Worm (Caenorhabditis elegans) whole organism, L3 larva: Measurements from ENCODE around the gene K11E4.6.

ENCODE experiments used
- R02D3.7 ChIP-seq: fragments of 150-350 bp; optimal IDR thresholded peaks from 2 replicates; lab custom pipeline; 2014; ENCODE audit warnings: missing biosample characterization, missing genetic modification characterization
- ZK546.5 ChIP-seq: sonication (generic microtip); optimal IDR thresholded peaks from 2 replicates; lab custom pipeline; 2017; ENCODE audit warnings: missing biosample characterization, missing genetic modification characterization
- aly-2 ChIP-seq: fragments of 150-350 bp; optimal IDR thresholded peaks from 2 replicates; lab custom pipeline; 2014; ENCODE audit warnings: missing biosample characterization, missing genetic modification characterization
- ama-1 ChIP-seq: fragments of 150-350 bp; optimal IDR thresholded peaks from 2 replicates; lab custom pipeline; 2018
- ceh-16 ChIP-seq: sonication (generic microtip); optimal IDR thresholded peaks from 2 replicates; lab custom pipeline; 2017; ENCODE audit warnings: missing biosample characterization, missing genetic modification characterization
- ceh-82 ChIP-seq: fragments of 150-350 bp; optimal IDR thresholded peaks from 2 replicates; lab custom pipeline; 2014; ENCODE audit warnings: missing biosample characterization, missing genetic modification characterization
- ceh-9 ChIP-seq: sonication (generic microtip); optimal IDR thresholded peaks from 2 replicates; lab custom pipeline; 2018; ENCODE audit warnings: missing biosample characterization, missing genetic modification characterization
- daf-12 ChIP-seq: fragments of 150-350 bp; optimal IDR thresholded peaks from 2 replicates; lab custom pipeline; 2014; ENCODE audit warnings: missing biosample characterization, missing genetic modification reagents, missing genetic modification characterization
- egl-27 ChIP-seq: sonication (generic microtip); optimal IDR thresholded peaks from 4 replicates; lab custom pipeline; 2017; ENCODE audit warnings: missing biosample characterization, missing genetic modification reagents, missing genetic modification characterization
- egl-5 ChIP-seq: fragments of 150-350 bp; optimal IDR thresholded peaks from 2 replicates; lab custom pipeline; 2017; ENCODE audit warnings: missing biosample characterization, missing genetic modification reagents, missing genetic modification characterization, inconsistent platforms
- elt-1 ChIP-seq: fragments of 150-350 bp; optimal IDR thresholded peaks from 2 replicates; lab custom pipeline; 2014; ENCODE audit warnings: missing biosample characterization, missing genetic modification characterization
- elt-2 ChIP-seq: sonication (generic microtip); optimal IDR thresholded peaks from 2 replicates; lab custom pipeline; 2016; ENCODE audit warnings: missing genetic modification reagents, mild to moderate bottlenecking, missing genetic modification characterization, missing compliant biosample characterization
- elt-3 ChIP-seq, 3 experiments: fragments of 150-350 bp in 1 of 3; sonication (generic microtip) in 2 of 3; optimal IDR thresholded peaks; 2 replicates in 2 of 3; 4 replicates in 1 of 3; lab custom pipeline; 2014 to 2017; ENCODE audit warnings: missing biosample characterization in 3 of 3, missing genetic modification characterization in 3 of 3
- fkh-10 ChIP-seq: sonication (generic microtip); optimal IDR thresholded peaks from 2 replicates; lab custom pipeline; 2017; ENCODE audit warnings: missing biosample characterization, missing genetic modification reagents, missing genetic modification characterization
- fkh-2 ChIP-seq: fragments of 150-350 bp; optimal IDR thresholded peaks from 2 replicates; lab custom pipeline; 2014; ENCODE audit warnings: missing biosample characterization, missing genetic modification reagents, missing genetic modification characterization
- fos-1 ChIP-seq: fragments of 150-350 bp; optimal IDR thresholded peaks from 2 replicates; lab custom pipeline; 2014; ENCODE audit warnings: missing biosample characterization, missing genetic modification characterization
- jun-1 ChIP-seq: fragments of 150-350 bp; optimal IDR thresholded peaks from 2 replicates; lab custom pipeline; 2014; ENCODE audit warnings: missing biosample characterization, missing genetic modification reagents, missing genetic modification characterization
- lin-15B ChIP-seq: fragments of 150-350 bp; optimal IDR thresholded peaks from 2 replicates; lab custom pipeline; 2014; ENCODE audit warnings: missing biosample characterization, missing genetic modification characterization
- lin-39 ChIP-seq: fragments of 150-350 bp; optimal IDR thresholded peaks from 2 replicates; lab custom pipeline; 2018; ENCODE audit warnings: missing biosample characterization, missing genetic modification reagents, missing genetic modification characterization
- lsy-12 ChIP-seq: sonication (generic microtip); optimal IDR thresholded peaks from 2 replicates; lab custom pipeline; 2016; ENCODE audit warnings: mild to moderate bottlenecking, missing genetic modification characterization, missing compliant biosample characterization
- mdl-1 ChIP-seq: fragments of 150-350 bp; optimal IDR thresholded peaks from 2 replicates; lab custom pipeline; 2014; ENCODE audit warnings: missing biosample characterization, missing genetic modification characterization
- nfya-1 ChIP-seq: sonication (generic microtip); optimal IDR thresholded peaks from 2 replicates; lab custom pipeline; 2017; ENCODE audit warnings: missing genetic modification characterization, mild to moderate bottlenecking, missing compliant biosample characterization, antibody characterized with exemption, moderate library complexity; ENCODE audit not compliant: insufficient read depth
- nhr-11 ChIP-seq: fragments of 150-350 bp; optimal IDR thresholded peaks from 2 replicates; lab custom pipeline; 2014; ENCODE audit warnings: missing biosample characterization, missing genetic modification characterization
- nhr-12 ChIP-seq: fragments of 150-350 bp; optimal IDR thresholded peaks from 2 replicates; lab custom pipeline; 2014; ENCODE audit warnings: missing biosample characterization, missing genetic modification characterization
- nhr-23 ChIP-seq: fragments of 150-350 bp; optimal IDR thresholded peaks from 2 replicates; lab custom pipeline; 2014; ENCODE audit warnings: missing biosample characterization, missing genetic modification reagents, missing genetic modification characterization
- nhr-25 ChIP-seq: sonication (generic microtip); optimal IDR thresholded peaks from 2 replicates; lab custom pipeline; 2017; ENCODE audit warnings: missing biosample characterization, missing genetic modification characterization
- nhr-43 ChIP-seq: sonication (generic microtip); optimal IDR thresholded peaks from 2 replicates; lab custom pipeline; 2016; ENCODE audit warnings: mild to moderate bottlenecking, missing genetic modification characterization, missing compliant biosample characterization; ENCODE audit not compliant: poor library complexity, severe bottlenecking
- nhr-67 ChIP-seq: fragments of 150-350 bp; optimal IDR thresholded peaks from 2 replicates; lab custom pipeline; 2014; ENCODE audit warnings: missing biosample characterization, missing genetic modification characterization
- nhr-76 ChIP-seq: fragments of 150-350 bp; sonication (generic microtip); optimal IDR thresholded peaks from 5 replicates; lab custom pipeline; 2014; ENCODE audit warnings: missing biosample characterization, missing genetic modification characterization
- nhr-77 ChIP-seq: fragments of 150-350 bp; optimal IDR thresholded peaks from 2 replicates; lab custom pipeline; 2014; ENCODE audit warnings: missing biosample characterization, missing genetic modification characterization
- pha-4 ChIP-seq: fragments of 150-350 bp; optimal IDR thresholded peaks from 2 replicates; lab custom pipeline; 2014; ENCODE audit warnings: missing biosample characterization, missing genetic modification reagents, missing genetic modification characterization
- pqm-1 ChIP-seq: fragments of 150-350 bp; optimal IDR thresholded peaks from 2 replicates; lab custom pipeline; 2017; ENCODE audit warnings: missing biosample characterization, missing genetic modification characterization, inconsistent platforms
- sea-2 ChIP-seq: fragments of 150-350 bp; sonication (generic microtip); optimal IDR thresholded peaks from 4 replicates; lab custom pipeline; 2014; ENCODE audit warnings: missing biosample characterization, missing genetic modification reagents, missing genetic modification characterization
- skn-1 ChIP-seq: fragments of 150-350 bp; optimal IDR thresholded peaks from 2 replicates; lab custom pipeline; 2014; ENCODE audit warnings: missing biosample characterization, missing genetic modification characterization
- snpc-4 ChIP-seq: fragments of 150-350 bp; optimal IDR thresholded peaks from 2 replicates; lab custom pipeline; 2014; ENCODE audit warnings: missing biosample characterization, missing genetic modification characterization
- tbx-2 ChIP-seq: sonication (generic microtip); optimal IDR thresholded peaks from 2 replicates; lab custom pipeline; 2016; ENCODE audit warnings: mild to moderate bottlenecking, missing genetic modification characterization, missing compliant biosample characterization
- unc-39 ChIP-seq: sonication (generic microtip); optimal IDR thresholded peaks from 4 replicates; lab custom pipeline; 2017; ENCODE audit warnings: missing biosample characterization, missing genetic modification characterization
- unc-62 ChIP-seq: fragments of 150-350 bp; sonication (generic microtip); optimal IDR thresholded peaks from 4 replicates; lab custom pipeline; 2014; ENCODE audit warnings: missing biosample characterization, missing genetic modification reagents, missing genetic modification characterization
- ztf-11 ChIP-seq: fragments of 150-350 bp; optimal IDR thresholded peaks from 2 replicates; lab custom pipeline; 2014; ENCODE audit warnings: missing biosample characterization, missing genetic modification characterization
- ztf-4 ChIP-seq: fragments of 150-350 bp; optimal IDR thresholded peaks from 2 replicates; lab custom pipeline; 2014; ENCODE audit warnings: missing biosample characterization, missing genetic modification characterization

The K11E4.6 gene

DNA sequence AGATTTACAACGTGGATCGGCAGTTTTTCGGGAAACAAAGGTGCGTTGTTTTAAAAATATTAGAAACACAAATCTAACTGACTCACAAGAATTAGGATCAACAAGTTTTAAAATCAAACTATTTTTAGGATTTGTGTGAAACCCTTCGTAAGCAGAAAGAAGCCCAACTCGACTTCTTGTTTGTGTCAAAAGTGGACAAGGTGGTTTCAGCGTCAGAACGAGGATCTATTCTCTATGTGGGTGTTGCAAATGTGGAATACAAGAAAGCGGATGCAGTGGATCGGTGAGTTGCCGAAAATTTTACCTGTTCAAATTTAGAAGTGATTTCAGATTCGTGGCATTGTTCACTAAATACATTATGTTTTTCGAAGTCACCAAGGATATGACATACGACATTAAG lies 4.5 kb downstream of the K11E4.6 start:
- no peak for TF ChIP-seq mdl-1 (tag; lab: Kevin White, UChicago)
- TF ChIP-seq nhr-67 (tag; lab: Kevin White, UChicago), result no peak
- no peak for TF ChIP-seq elt-2 (tag; lab: Kevin White, UChicago)
- no peak for TF ChIP-seq tbx-2 (tag; lab: Kevin White, UChicago)
- TF ChIP-seq ztf-11 (tag; lab: Kevin White, UChicago), result no peak
- TF ChIP-seq daf-12 (tag; lab: Kevin White, UChicago), result no peak
- TF ChIP-seq nhr-77, result no peak
- TF ChIP-seq elt-3 (tag; optimal IDR thresholded peaks at IDR 0.05; lab: Kevin White, UChicago), result no peak
- TF ChIP-seq nhr-76, result no peak
- no peak for TF ChIP-seq pqm-1 (tag; lab: Kevin White, UChicago)
- TF ChIP-seq ztf-4 (tag; lab: Kevin White, UChicago), result no peak
- TF ChIP-seq nhr-23 (tag; lab: Kevin White, UChicago), result no peak

DNA sequence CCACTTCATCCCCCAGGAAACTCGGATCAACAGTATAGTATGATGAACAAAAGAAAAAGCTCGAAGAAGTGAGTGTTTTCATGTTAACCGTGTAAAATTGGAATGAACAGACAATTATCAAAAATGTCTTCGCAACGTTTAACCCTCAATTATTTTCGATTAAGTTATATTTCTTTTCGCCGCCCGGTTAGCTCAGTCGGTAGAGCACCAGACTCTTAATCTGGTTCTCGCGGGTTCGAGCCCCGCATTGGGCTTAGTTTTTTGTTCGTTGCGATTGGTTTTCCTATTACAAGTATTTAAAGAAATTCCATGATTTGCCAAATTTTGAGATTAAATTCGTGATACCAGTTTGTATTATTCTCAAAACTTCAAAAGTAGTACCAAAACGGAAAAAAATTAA lies 5.3 kb downstream of the K11E4.6 start:
- TF ChIP-seq lsy-12 (tag; lab: Kevin White, UChicago), result no peak

DNA sequence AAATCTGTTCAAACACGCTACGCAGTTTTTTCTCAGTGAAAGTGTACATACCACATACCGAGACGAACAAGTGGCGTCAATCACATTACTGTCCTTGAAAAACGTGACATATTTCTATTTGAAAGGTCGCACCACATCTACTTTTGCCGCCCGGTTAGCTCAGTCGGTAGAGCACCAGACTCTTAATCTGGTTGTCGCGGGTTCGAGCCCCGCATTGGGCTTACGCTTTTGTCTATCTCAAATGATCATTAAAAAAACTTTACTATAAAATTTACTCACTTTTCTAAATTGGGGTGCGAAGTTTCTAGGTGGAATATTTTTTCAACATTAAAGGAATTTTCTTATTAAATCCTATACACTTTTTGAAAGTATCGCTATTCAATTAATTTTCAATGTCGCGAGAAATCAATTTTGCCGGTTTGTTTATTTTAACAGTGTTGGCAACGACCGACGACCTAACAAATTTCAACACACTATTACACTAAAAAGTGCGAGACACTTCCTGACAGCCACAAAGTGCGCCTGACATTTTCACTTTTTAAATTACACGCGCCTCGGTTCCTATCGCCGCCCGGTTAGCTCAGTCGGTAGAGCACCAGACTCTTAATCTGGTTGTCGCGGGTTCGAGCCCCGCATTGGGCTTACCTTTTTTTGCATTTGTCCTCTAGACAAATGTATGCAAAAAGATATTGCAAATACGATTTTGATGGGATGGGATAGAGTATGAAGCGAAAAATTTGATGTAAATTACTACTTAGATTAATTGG lies 5.9 kb downstream of the K11E4.6 start:
- TF ChIP-seq nhr-77 (no peak), lin-15B (tag; lab: Kevin White, UChicago) (no peak), skn-1 (tag; lab: Kevin White, UChicago) (no peak), mdl-1 (tag; lab: Kevin White, UChicago) (no peak), nhr-43 (tag; lab: Kevin White, UChicago) (peak; percentile 53), nhr-23 (tag; lab: Kevin White, UChicago) (peak; percentile 41), ztf-4 (tag; lab: Kevin White, UChicago) (no peak), lin-39 (tag; lab: Kevin White, UChicago) (peak; percentile 24), nfya-1 (peak; percentile 27), pha-4 (peak; percentile 72), elt-2 (tag; lab: Kevin White, UChicago) (peak; percentile 25), aly-2 (no peak), egl-27 (tag; lab: Kevin White, UChicago) (no peak), ceh-82 (tag; lab: Kevin White, UChicago) (no peak), sea-2 (GFP tag; lab: Kevin White, UChicago) (no peak), nhr-76 (no peak), nhr-67 (tag; lab: Kevin White, UChicago) (no peak), R02D3.7 (tag; lab: Kevin White, UChicago) (no peak), nhr-25 (tag; lab: Kevin White, UChicago) (peak; percentile 54), ceh-16 (tag; lab: Kevin White, UChicago) (no peak)

DNA sequence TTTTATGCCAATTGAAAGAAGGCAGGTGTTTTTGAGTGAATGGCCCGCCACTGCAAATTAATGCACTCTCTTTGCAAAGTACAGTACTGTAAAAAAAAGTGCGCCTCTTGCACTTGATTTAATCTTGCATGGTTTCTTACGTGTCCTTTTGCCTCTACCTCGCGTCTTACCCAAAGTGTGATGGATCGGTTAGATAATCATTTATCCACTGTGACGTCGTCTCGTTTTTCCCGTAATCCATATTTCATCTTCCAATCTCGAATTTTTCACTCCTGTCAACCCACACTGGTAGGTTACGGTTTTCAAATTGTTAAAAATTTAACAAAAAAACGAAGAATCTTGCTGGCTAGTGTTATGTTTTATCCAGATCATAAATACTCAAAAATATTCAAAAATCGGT lies 12.2 kb downstream of the K11E4.6 start:
- TF ChIP-seq elt-1 (tag; lab: Kevin White, UChicago), result peak; percentile 88
- TF ChIP-seq nhr-23 (tag; lab: Kevin White, UChicago), result peak; percentile 28
- peak; percentile 16 for TF ChIP-seq nhr-25 (tag; lab: Kevin White, UChicago)
- no peak for TF ChIP-seq aly-2

DNA sequence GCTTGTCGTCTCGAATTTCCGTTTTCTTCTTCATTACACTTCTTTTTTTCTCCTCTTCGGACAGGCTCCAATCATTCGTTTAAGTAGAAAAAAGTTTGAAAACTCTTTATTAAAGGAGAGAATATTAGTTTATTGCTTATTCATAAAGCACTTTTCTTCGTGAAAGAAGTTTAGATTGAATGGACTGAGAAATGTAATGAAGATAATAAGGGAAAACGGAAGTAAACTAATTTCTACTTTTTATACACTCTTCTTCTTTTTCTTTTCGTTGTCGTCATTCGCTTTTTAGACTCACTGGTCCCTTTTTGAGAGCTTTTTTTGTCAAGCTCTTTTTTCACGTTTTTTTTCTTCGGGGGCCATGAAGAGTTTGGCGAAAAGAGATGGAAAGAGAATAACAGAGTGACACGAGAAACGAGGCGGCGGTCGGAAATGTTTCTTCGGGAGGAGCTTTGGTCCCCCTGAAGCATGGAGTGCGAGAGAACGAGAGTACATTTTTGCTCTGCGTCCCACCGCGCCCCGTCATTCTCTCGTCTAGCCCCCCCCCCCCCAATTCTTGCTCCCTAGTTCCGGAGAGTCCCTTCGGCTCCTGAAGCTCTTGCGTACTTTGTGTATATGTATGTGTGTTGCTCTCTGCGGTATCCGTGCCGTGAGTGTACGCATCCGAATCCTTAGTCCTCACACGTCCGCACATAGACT lies 14.8 kb downstream of the K11E4.6 start:
- no peak for TF ChIP-seq nhr-67 (tag; lab: Kevin White, UChicago)
- no peak for TF ChIP-seq jun-1 (tag; lab: Kevin White, UChicago)
- TF ChIP-seq nhr-25 (tag; lab: Kevin White, UChicago), result no peak
- TF ChIP-seq snpc-4 (tag; lab: Kevin White, UChicago), result no peak
- no peak for TF ChIP-seq daf-12 (tag; lab: Kevin White, UChicago)
- TF ChIP-seq lsy-12 (tag; lab: Kevin White, UChicago), result peak; percentile 19
- TF ChIP-seq unc-39 (tag; lab: Kevin White, UChicago), result no peak
- TF ChIP-seq R02D3.7 (tag; lab: Kevin White, UChicago), result no peak
- TF ChIP-seq elt-3 (tag; optimal IDR thresholded peaks at IDR 0.05; lab: Kevin White, UChicago), result no peak
- TF ChIP-seq nhr-12 (tag; lab: Kevin White, UChicago), result no peak
- TF ChIP-seq nhr-11 (tag; lab: Kevin White, UChicago), result no peak
- peak; percentile 45 for TF ChIP-seq nfya-1
- no peak for TF ChIP-seq ZK546.5 (tag; lab: Kevin White, UChicago)
- no peak for TF ChIP-seq ztf-11 (tag; lab: Kevin White, UChicago)
- no peak for TF ChIP-seq ceh-9 (tag; lab: Kevin White, UChicago)
- TF ChIP-seq unc-62 (GFP tag; lab: Kevin White, UChicago), result no peak
- peak; percentile 62 for TF ChIP-seq fkh-10
- no peak for TF ChIP-seq egl-27 (tag; lab: Kevin White, UChicago)
- no peak for TF ChIP-seq ama-1 (lab: Kevin White, UChicago)
- TF ChIP-seq aly-2, result no peak
- no peak for TF ChIP-seq ztf-4 (tag; lab: Kevin White, UChicago)
- peak; percentile 59 for TF ChIP-seq lin-39 (tag; lab: Kevin White, UChicago)
- no peak for TF ChIP-seq elt-1 (tag; lab: Kevin White, UChicago)
- no peak for TF ChIP-seq fkh-2
- TF ChIP-seq lin-15B (tag; lab: Kevin White, UChicago), result no peak
- no peak for TF ChIP-seq fos-1 (tag; lab: Kevin White, UChicago)
- TF ChIP-seq mdl-1 (tag; lab: Kevin White, UChicago), result peak; percentile 31
- no peak for TF ChIP-seq egl-5 (tag; lab: Kevin White, UChicago)
